Fruit fly (Drosophila melanogaster): ENCODE data around the gene CG10973.

CG10973 gene

dm6 chr3L:12749567-12750535, 4.7 kb downstream of the CG10973 start, which contains the start of the genes Klc and CG10984 (continued):
- TF ChIP-seq Bteb2 (GFP tag; optimal IDR thresholded peaks at IDR 0.05) (peak; percentile 54), D19A (tag; optimal IDR thresholded peaks at IDR 0.05) (peak; percentile 69), Adf1 (GFP tag; IDR thresholded peaks at IDR 0.05) (peak; percentile 52; the same call in 1 of the 2 replicates), Med (GFP tag) (peak; percentile 94), pzg (GFP tag; optimal IDR thresholded peaks at IDR 0.05) (peak; percentile 71), slou (GFP tag; optimal IDR thresholded peaks at IDR 0.05) (no peak), CG30431 (GFP tag; optimal IDR thresholded peaks at IDR 0.05) (no peak), dati (GFP tag; IDR thresholded peaks at IDR 0.05) (peak; percentile 62; the same call in 1 of the 2 replicates), CG31388 (GFP tag; optimal IDR thresholded peaks at IDR 0.05) (no peak), CG17328 (GFP tag; IDR thresholded peaks at IDR 0.05) (peak; percentile 60), Hr3 (GFP tag; optimal IDR thresholded peaks at IDR 0.05) (peak; percentile 43), CoRest (tag; optimal IDR thresholded peaks at IDR 0.05) (peak; percentile 50), Hr51 (GFP tag; optimal IDR thresholded peaks at IDR 0.05) (peak in 1 of 2 experiments; percentile 36), CG8388 (GFP tag; optimal IDR thresholded peaks at IDR 0.05) (peak; percentile 66), jigr1 (GFP tag; IDR thresholded peaks at IDR 0.05) (peak; percentile 62; the same call in 1 of the 3 replicates), Rfx (GFP tag; IDR thresholded peaks at IDR 0.05) (peak; percentile 86; the same call in 1 of the 2 replicates), fd3F (GFP tag; optimal IDR thresholded peaks at IDR 0.05) (peak; percentile 41), stwl (tag; optimal IDR thresholded peaks at IDR 0.05) (peak; percentile 45), CG12219 (GFP tag; optimal IDR thresholded peaks at IDR 0.05) (no peak), CG32772 (GFP tag; IDR thresholded peaks at IDR 0.05) (no peak; the same call in 1 of the 2 replicates), CG15514 (GFP tag; optimal IDR thresholded peaks at IDR 0.05) (peak; percentile 57), Bgb (GFP tag; IDR thresholded peaks at IDR 0.05; ENCODE audit: partially characterized antibody) (0 out of 2 replicates have a peak, but pooled peaks have one; percentile 28), Dp (GFP tag; optimal IDR thresholded peaks at IDR 0.05) (peak; percentile 9), seq (GFP tag; IDR thresholded peaks at IDR 0.05) (peak; percentile 70), run (tag; optimal IDR thresholded peaks at IDR 0.05) (no peak), CG13775 (GFP tag; optimal IDR thresholded peaks at IDR 0.05) (peak; percentile 27), nom (GFP tag; optimal IDR thresholded peaks at IDR 0.05) (peak; percentile 57), Atf-2 (GFP tag; optimal IDR thresholded peaks at IDR 0.05) (peak; percentile 63), H15 (GFP tag; IDR thresholded peaks at IDR 0.05) (no peak; the same call in 2 of the 3 replicates), BtbVII (GFP tag; optimal IDR thresholded peaks at IDR 0.05) (peak; percentile 50), sim (GFP tag; IDR thresholded peaks at IDR 0.05) (0 out of 2 replicates have a peak, but pooled peaks have one; percentile 20), lilli (GFP tag; optimal IDR thresholded peaks at IDR 0.05) (peak; percentile 74), ap (GFP tag; IDR thresholded peaks at IDR 0.05) (no peak; the same call in 1 of the 2 replicates), sens (GFP tag) (peak; percentile 91), Lpt (GFP tag; optimal IDR thresholded peaks at IDR 0.05) (no peak), CG10366 (GFP tag; IDR thresholded peaks at IDR 0.05) (peak; percentile 74), CG17829 (tag; optimal IDR thresholded peaks at IDR 0.05) (peak; percentile 43), Side (GFP tag; optimal IDR thresholded peaks at IDR 0.05) (peak; percentile 61), Sry-δ (GFP tag; optimal IDR thresholded peaks at IDR 0.05) (peak; percentile 44), CTCF (GFP tag; optimal IDR thresholded peaks at IDR 0.05) (no peak), Dip2 (GFP tag; IDR thresholded peaks at IDR 0.05) (no peak), CG10147 (GFP tag; optimal IDR thresholded peaks at IDR 0.05) (peak; percentile 56), CG17568 (GFP tag; optimal IDR thresholded peaks at IDR 0.05) (peak; percentile 65), CG18262 (tag; optimal IDR thresholded peaks at IDR 0.05) (peak; percentile 65), Ada2b (GFP tag; IDR thresholded peaks at IDR 0.05) (peak; percentile 73), CG31441 (GFP tag; IDR thresholded peaks at IDR 0.05) (no peak; the same call in 1 of the 2 replicates), CG8944 (GFP tag; optimal IDR thresholded peaks at IDR 0.05) (peak; percentile 67), Max (GFP tag; optimal IDR thresholded peaks at IDR 0.05) (peak; percentile 51), cas (GFP tag; IDR thresholded peaks at IDR 0.05) (peak; percentile 13; the same call in 1 of the 2 replicates)

All from whole organism, embryonic.